Worm (Caenorhabditis elegans) whole organism, L2 larva: ENCODE measurements around the gene ngn-1.

Source experiments
- C34F6.9 ChIP-seq: fragments of 150-350 bp; optimal IDR thresholded peaks from 2 replicates; lab custom pipeline; 2014; ENCODE audit warnings: missing biosample characterization, missing genetic modification characterization
- F13H6.1 ChIP-seq: sonication (generic microtip); optimal IDR thresholded peaks from 2 replicates; lab custom pipeline; 2016; ENCODE audit warnings: missing genetic modification characterization, missing compliant biosample characterization
- ZK546.5 ChIP-seq: sonication (generic microtip); optimal IDR thresholded peaks from 2 replicates; lab custom pipeline; 2017; ENCODE audit warnings: missing biosample characterization, missing genetic modification characterization
- alr-1 ChIP-seq: fragments of 150-350 bp; optimal IDR thresholded peaks from 2 replicates; lab custom pipeline; 2014; ENCODE audit warnings: missing biosample characterization, missing genetic modification characterization
- ama-1 ChIP-seq: fragments of 150-350 bp; optimal IDR thresholded peaks from 2 replicates; lab custom pipeline; 2018; ENCODE audit warnings: inconsistent platforms
- blmp-1 ChIP-seq: sonication (generic microtip); optimal IDR thresholded peaks from 2 replicates; lab custom pipeline; 2017; ENCODE audit warnings: missing genetic modification characterization, mild to moderate bottlenecking, missing compliant biosample characterization, antibody characterized with exemption, moderate library complexity; ENCODE audit not compliant: insufficient read depth
- ceh-16 ChIP-seq: fragments of 150-350 bp; optimal IDR thresholded peaks from 2 replicates; lab custom pipeline; 2014; ENCODE audit warnings: missing biosample characterization, missing genetic modification characterization
- ceh-82 ChIP-seq: fragments of 150-350 bp; optimal IDR thresholded peaks from 2 replicates; lab custom pipeline; 2014; ENCODE audit warnings: missing biosample characterization, missing genetic modification characterization
- crh-2 ChIP-seq: sonication (generic microtip); optimal IDR thresholded peaks from 2 replicates; lab custom pipeline; 2017; ENCODE audit warnings: missing biosample characterization, missing genetic modification characterization
- dmd-4 ChIP-seq: sonication (generic microtip); optimal IDR thresholded peaks from 2 replicates; lab custom pipeline; 2017; ENCODE audit warnings: missing biosample characterization, missing genetic modification characterization
- egl-27 ChIP-seq: sonication (generic microtip); optimal IDR thresholded peaks from 3 replicates; lab custom pipeline; 2017; ENCODE audit warnings: missing biosample characterization, missing genetic modification reagents, missing genetic modification characterization
- elt-1 ChIP-seq: fragments of 150-350 bp; optimal IDR thresholded peaks from 2 replicates; lab custom pipeline; 2014; ENCODE audit warnings: missing biosample characterization, missing genetic modification characterization
- elt-3 ChIP-seq: sonication (generic microtip); optimal IDR thresholded peaks from 2 replicates; lab custom pipeline; 2017; ENCODE audit warnings: missing biosample characterization, missing genetic modification characterization
- fos-1 ChIP-seq: fragments of 150-350 bp; optimal IDR thresholded peaks from 2 replicates; lab custom pipeline; 2014; ENCODE audit warnings: missing biosample characterization, missing genetic modification characterization
- gmeb-1 ChIP-seq: fragments of 150-350 bp; optimal IDR thresholded peaks from 2 replicates; lab custom pipeline; 2014; ENCODE audit warnings: missing biosample characterization, missing genetic modification characterization
- lin-11 ChIP-seq: fragments of 150-350 bp; sonication (generic microtip); optimal IDR thresholded peaks from 2 replicates; lab custom pipeline; 2014; ENCODE audit warnings: missing biosample characterization, missing genetic modification characterization, inconsistent platforms, mixed read lengths
- lin-39 ChIP-seq: fragments of 150-350 bp; optimal IDR thresholded peaks from 2 replicates; lab custom pipeline; 2014; ENCODE audit warnings: missing biosample characterization, missing genetic modification reagents, missing genetic modification characterization
- lsy-2 ChIP-seq, 2 experiments: fragments of 150-350 bp in 1 of 2; sonication (generic microtip) in 1 of 2; optimal IDR thresholded peaks; 2 replicates each; lab custom pipeline; 2014 to 2017; ENCODE audit warnings: missing biosample characterization in 2 of 2, missing genetic modification characterization in 2 of 2
- mab-5 ChIP-seq: fragments of 150-350 bp; optimal IDR thresholded peaks from 2 replicates; lab custom pipeline; 2014; ENCODE audit warnings: missing biosample characterization, missing genetic modification characterization
- nhr-11 ChIP-seq: fragments of 150-350 bp; optimal IDR thresholded peaks from 2 replicates; lab custom pipeline; 2014; ENCODE audit warnings: missing biosample characterization, missing genetic modification characterization
- nhr-12 ChIP-seq: fragments of 150-350 bp; optimal IDR thresholded peaks from 2 replicates; lab custom pipeline; 2014; ENCODE audit warnings: missing biosample characterization, missing genetic modification characterization
- nhr-129 ChIP-seq: fragments of 150-350 bp; optimal IDR thresholded peaks from 2 replicates; lab custom pipeline; 2014; ENCODE audit warnings: missing biosample characterization, missing genetic modification characterization
- nhr-21 ChIP-seq: fragments of 150-350 bp; optimal IDR thresholded peaks from 2 replicates; lab custom pipeline; 2014; ENCODE audit warnings: missing biosample characterization, missing genetic modification characterization
- nhr-237 ChIP-seq: fragments of 150-350 bp; optimal IDR thresholded peaks from 2 replicates; lab custom pipeline; 2014; ENCODE audit warnings: missing biosample characterization, missing genetic modification characterization
- nhr-6 ChIP-seq: fragments of 150-350 bp; optimal IDR thresholded peaks from 2 replicates; lab custom pipeline; 2014; ENCODE audit warnings: missing biosample characterization, missing genetic modification characterization
- nhr-77 ChIP-seq: fragments of 150-350 bp; optimal IDR thresholded peaks from 2 replicates; lab custom pipeline; 2014; ENCODE audit warnings: missing biosample characterization, missing genetic modification characterization
- peb-1 ChIP-seq: fragments of 150-350 bp; optimal IDR thresholded peaks from 2 replicates; lab custom pipeline; 2014; ENCODE audit warnings: missing biosample characterization, missing genetic modification characterization
- sem-4 ChIP-seq: fragments of 150-350 bp; optimal IDR thresholded peaks from 2 replicates; lab custom pipeline; 2014; ENCODE audit warnings: missing biosample characterization, missing genetic modification reagents, missing genetic modification characterization
- skn-1 ChIP-seq: sonication (generic microtip); optimal IDR thresholded peaks from 2 replicates; lab custom pipeline; 2017; ENCODE audit warnings: missing biosample characterization, missing genetic modification characterization
- sma-9 ChIP-seq, 2 experiments: fragments of 150-350 bp in 1 of 2; sonication (generic microtip) in 1 of 2; optimal IDR thresholded peaks; 2 replicates each; lab custom pipeline; 2014 to 2016; ENCODE audit warnings: missing genetic modification characterization in 2 of 2, mild to moderate bottlenecking in 1 of 2, missing biosample characterization in 1 of 2, missing compliant biosample characterization in 1 of 2, missing genetic modification reagents in 1 of 2, moderate library complexity in 1 of 2
- snpc-4 ChIP-seq: fragments of 150-350 bp; optimal IDR thresholded peaks from 2 replicates; lab custom pipeline; 2014; ENCODE audit warnings: missing biosample characterization, missing genetic modification characterization
- unc-39 ChIP-seq: fragments of 150-350 bp; optimal IDR thresholded peaks from 2 replicates; lab custom pipeline; 2014; ENCODE audit warnings: missing biosample characterization, missing genetic modification characterization
- unc-55 ChIP-seq: fragments of 150-350 bp; sonication (generic microtip); optimal IDR thresholded peaks from 3 replicates; lab custom pipeline; 2014; ENCODE audit warnings: missing biosample characterization, missing genetic modification reagents, missing genetic modification characterization
- unc-62 ChIP-seq: fragments of 150-350 bp; optimal IDR thresholded peaks from 2 replicates; lab custom pipeline; 2014; ENCODE audit warnings: missing biosample characterization, missing genetic modification reagents, missing genetic modification characterization
- zag-1 ChIP-seq: fragments of 150-350 bp; optimal IDR thresholded peaks from 2 replicates; lab custom pipeline; 2014; ENCODE audit warnings: missing biosample characterization, missing genetic modification characterization
- ztf-4 ChIP-seq: fragments of 150-350 bp; optimal IDR thresholded peaks from 2 replicates; lab custom pipeline; 2014; ENCODE audit warnings: missing biosample characterization, missing genetic modification characterization

Gene ngn-1

ce11 chrIV:2665388-2665978 lies 37.4 kb upstream of the ngn-1 start (continued):
- TF ChIP-seq elt-3 (no peak), skn-1 (no peak), alr-1 (tag; lab: Kevin White, UChicago) (no peak), nhr-11 (no peak), dmd-4 (no peak), sem-4 (no peak), ceh-16 (tag; lab: Kevin White, UChicago) (no peak), lsy-2 (tag; optimal IDR thresholded peaks at IDR 0.05; lab: Kevin White, UChicago) (peak in 1 of 2 experiments; percentile 8), fos-1 (no peak), sma-9 (GFP tag; optimal IDR thresholded peaks at IDR 0.05; lab: Kevin White, UChicago) (peak; percentile 42), sma-9 (tag; optimal IDR thresholded peaks at IDR 0.05; lab: Kevin White, UChicago) (no peak), nhr-77 (no peak), egl-27 (no peak)

ce11 chrIV:2664901-2665201 lies 36.8 kb upstream of the ngn-1 start:
- TF ChIP-seq ama-1 (no peak), lin-39 (tag; lab: Kevin White, UChicago) (no peak), lin-11 (tag; lab: Kevin White, UChicago) (no peak), sem-4 (no peak), snpc-4 (tag; lab: Kevin White, UChicago) (no peak), alr-1 (tag; lab: Kevin White, UChicago) (no peak), nhr-237 (tag; lab: Kevin White, UChicago) (no peak), nhr-6 (tag; lab: Kevin White, UChicago) (no peak), elt-1 (no peak), lsy-2 (tag; optimal IDR thresholded peaks at IDR 0.05; lab: Kevin White, UChicago) (no peak), unc-62 (no peak), ZK546.5 (tag; lab: Kevin White, UChicago) (no peak), nhr-21 (tag; lab: Kevin White, UChicago) (no peak)
- TF ChIP-seq, all 48 proteins: peak for 0

ce11 chrIV:2663953-2664900 lies 36.2 kb upstream of the ngn-1 start, which contains the start of gene Y69A2AR.31:
TSS of gene Y69A2AR.31 (minus strand) at chrIV:2664003.
- peak; percentile 31 for TF ChIP-seq nhr-129
- TF ChIP-seq unc-39 (tag; lab: Kevin White, UChicago) = no peak
- TF ChIP-seq blmp-1 (tag; lab: Kevin White, UChicago) = no peak
- TF ChIP-seq nhr-12 (tag; lab: Kevin White, UChicago) = no peak
- TF ChIP-seq snpc-4 (tag; lab: Kevin White, UChicago) = no peak
- TF ChIP-seq ceh-16 (tag; lab: Kevin White, UChicago) = no peak
- no peak for TF ChIP-seq gmeb-1 (tag; lab: Kevin White, UChicago)
- TF ChIP-seq mab-5 (tag; lab: Kevin White, UChicago) = no peak
- TF ChIP-seq C34F6.9 (tag; lab: Kevin White, UChicago) = peak; percentile 29
- no peak for TF ChIP-seq alr-1 (tag; lab: Kevin White, UChicago)
- TF ChIP-seq F13H6.1 (tag; lab: Kevin White, UChicago) = no peak
- no peak for TF ChIP-seq ztf-4 (tag; lab: Kevin White, UChicago)
- no peak for TF ChIP-seq fos-1
- TF ChIP-seq crh-2 (tag; lab: Kevin White, UChicago) = no peak
- peak; percentile 15 to 58 for TF ChIP-seq lsy-2 (tag; optimal IDR thresholded peaks at IDR 0.05; lab: Kevin White, UChicago)
- no peak for TF ChIP-seq peb-1 (tag; lab: Kevin White, UChicago)
- peak; percentile 35 for TF ChIP-seq zag-1
- TF ChIP-seq ZK546.5 (tag; lab: Kevin White, UChicago) = no peak
- TF ChIP-seq lin-39 (tag; lab: Kevin White, UChicago) = no peak
- no peak for TF ChIP-seq nhr-77
- no peak for TF ChIP-seq lin-11 (tag; lab: Kevin White, UChicago)
- no peak for TF ChIP-seq ceh-82 (tag; lab: Kevin White, UChicago)
- TF ChIP-seq unc-55 (GFP tag; lab: Kevin White, UChicago) = peak; percentile 10
- TF ChIP-seq nhr-237 (tag; lab: Kevin White, UChicago) = no peak
- TF ChIP-seq sma-9 (GFP tag; optimal IDR thresholded peaks at IDR 0.05; lab: Kevin White, UChicago) = no peak
- no peak for TF ChIP-seq sma-9 (tag; optimal IDR thresholded peaks at IDR 0.05; lab: Kevin White, UChicago)
- TF ChIP-seq, all 48 proteins: peak for 5
